Fruit fly (Drosophila melanogaster) whole organism, embryonic: ENCODE measurements around the gene Clk.

Experiments
- Atf-2 ChIP-seq: fragments of 200-800 bp; sonication (Bioruptor generic); optimal IDR thresholded peaks from 2 replicates; lab custom pipeline; 2016; ENCODE audit warnings: missing biosample characterization, missing genetic modification characterization
- B-H2 ChIP-seq: fragments of 200-800 bp; sonication (Bioruptor generic); optimal IDR thresholded peaks from 2 replicates; lab custom pipeline; 2018; ENCODE audit warnings: missing biosample characterization, mild to moderate bottlenecking, missing genetic modification characterization
- BtbVII ChIP-seq: fragments of 200-800 bp; sonication (Bioruptor generic); optimal IDR thresholded peaks from 3 replicates; lab custom pipeline; 2017; ENCODE audit warnings: missing biosample characterization, mild to moderate bottlenecking, missing genetic modification characterization
- CG10959 ChIP-seq: fragments of 200-800 bp; sonication (Bioruptor generic); IDR thresholded peaks from 2 replicates; pipeline ENCODE4 v1.3.6; 2022; ENCODE audit warnings: missing biosample characterization, missing genetic modification characterization
- CG11696 ChIP-seq: fragments of 200-800 bp; sonication (Bioruptor generic); IDR thresholded peaks from 2 replicates; pipeline ENCODE4 v1.3.6; 2022; ENCODE audit warnings: missing biosample characterization, missing genetic modification characterization
- CG12219 ChIP-seq: fragments of 200-800 bp; sonication (Bioruptor generic); optimal IDR thresholded peaks from 3 replicates; lab custom pipeline; 2018; ENCODE audit warnings: missing biosample characterization, mild to moderate bottlenecking, missing genetic modification characterization
- CG12299 ChIP-seq: fragments of 200-800 bp; sonication (Bioruptor generic); optimal IDR thresholded peaks from 2 replicates; lab custom pipeline; 2018; ENCODE audit warnings: missing biosample characterization, mild to moderate bottlenecking, missing genetic modification characterization
- CG12942 ChIP-seq: fragments of 200-800 bp; sonication (Bioruptor generic); optimal IDR thresholded peaks from 3 replicates; lab custom pipeline; 2016; ENCODE audit warnings: missing biosample characterization, missing genetic modification characterization
- CG14050 ChIP-seq: fragments of 200-800 bp; sonication (Bioruptor generic); IDR thresholded peaks from 3 replicates; pipeline ENCODE4 v1.3.6; 2022; ENCODE audit warnings: missing biosample characterization, missing genetic modification characterization
- CG15073 ChIP-seq: fragments of 200-800 bp; sonication (Bioruptor generic); optimal IDR thresholded peaks from 2 replicates; lab custom pipeline; 2016; ENCODE audit warnings: missing biosample characterization, missing genetic modification characterization
- CG18599 ChIP-seq: fragments of 200-800 bp; sonication (Bioruptor generic); optimal IDR thresholded peaks from 3 replicates; lab custom pipeline; 2017; ENCODE audit warnings: missing biosample characterization, missing genetic modification characterization, mild to moderate bottlenecking, moderate library complexity, missing genetic modification reagents
- CG18619 ChIP-seq: fragments of 200-800 bp; sonication (Bioruptor generic); optimal IDR thresholded peaks from 3 replicates; lab custom pipeline; 2017; ENCODE audit warnings: missing biosample characterization, mild to moderate bottlenecking, missing genetic modification characterization
- CG2120 ChIP-seq: fragments of 200-800 bp; sonication (Bioruptor generic); optimal IDR thresholded peaks from 3 replicates; lab custom pipeline; 2016; ENCODE audit warnings: missing biosample characterization, missing genetic modification characterization
- CG31365 ChIP-seq: fragments of 200-800 bp; sonication (Bioruptor generic); optimal IDR thresholded peaks from 2 replicates; lab custom pipeline; 2018; ENCODE audit warnings: missing biosample characterization, mild to moderate bottlenecking, missing genetic modification characterization
- CG32767 ChIP-seq: fragments of 200-800 bp; sonication (Bioruptor generic); IDR thresholded peaks from 2 replicates; pipeline ENCODE4 v1.3.6; 2022; ENCODE audit warnings: missing biosample characterization, missing genetic modification characterization
- CG33557 ChIP-seq: fragments of 200-800 bp; sonication (Bioruptor generic); optimal IDR thresholded peaks from 2 replicates; lab custom pipeline; 2019; ENCODE audit warnings: missing biosample characterization, mild to moderate bottlenecking, missing genetic modification characterization, moderate library complexity
- CG42726 ChIP-seq: fragments of 200-800 bp; sonication (Bioruptor generic); IDR thresholded peaks from 2 replicates; pipeline ENCODE4 v1.3.6; 2022; ENCODE audit warnings: missing biosample characterization, missing genetic modification characterization; ENCODE audit not compliant: partially characterized antibody
- CG4820 ChIP-seq: fragments of 200-800 bp; sonication (Bioruptor generic); optimal IDR thresholded peaks from 3 replicates; lab custom pipeline; 2016; ENCODE audit warnings: missing biosample characterization, missing genetic modification characterization
- CG6689 ChIP-seq: fragments of 200-800 bp; sonication (Bioruptor generic); IDR thresholded peaks from 2 replicates; pipeline ENCODE4 v1.3.6; 2022; ENCODE audit warnings: missing biosample characterization, missing genetic modification characterization
- CG6813 ChIP-seq: fragments of 200-800 bp; sonication (Bioruptor generic); optimal IDR thresholded peaks from 2 replicates; lab custom pipeline; 2017; ENCODE audit warnings: missing biosample characterization, missing genetic modification characterization, mild to moderate bottlenecking, moderate library complexity, missing genetic modification reagents
- CG9876 ChIP-seq: fragments of 200-800 bp; sonication (Bioruptor generic); optimal IDR thresholded peaks from 2 replicates; lab custom pipeline; 2016; ENCODE audit warnings: missing biosample characterization, missing genetic modification characterization
- CkIIα-i1 ChIP-seq: fragments of 200-800 bp; sonication (Bioruptor generic); IDR thresholded peaks from 2 replicates; pipeline ENCODE4 v1.3.6; 2022; ENCODE audit warnings: missing biosample characterization, missing genetic modification characterization
- CoRest ChIP-seq: fragments of 200-800 bp; sonication (Bioruptor generic); optimal IDR thresholded peaks from 3 replicates; lab custom pipeline; 2018; ENCODE audit warnings: missing biosample characterization, mild to moderate bottlenecking, missing genetic modification characterization, moderate library complexity
- Dip3 ChIP-seq: fragments of 200-800 bp; sonication (Bioruptor generic); optimal IDR thresholded peaks from 3 replicates; lab custom pipeline; 2016; ENCODE audit warnings: missing biosample characterization, missing genetic modification characterization
- Drgx ChIP-seq: fragments of 200-800 bp; sonication (Bioruptor generic); IDR thresholded peaks from 2 replicates; pipeline ENCODE4 v1.3.6; 2022; ENCODE audit warnings: missing biosample characterization, missing genetic modification characterization
- E2f1 ChIP-seq: fragments of 200-800 bp; sonication (Bioruptor generic); IDR thresholded peaks from 2 replicates; pipeline ENCODE4 v1.3.6; 2022; ENCODE audit warnings: missing biosample characterization, missing genetic modification characterization
- Eip74EF ChIP-seq, 2 experiments: fragments of 200-800 bp in 1 of 2; fragments of >200 bp in 1 of 2; sonication (Bioruptor generic) in 1 of 2; optimal IDR thresholded peaks; 2 replicates each; lab custom pipeline; 2017 to 2019; ENCODE audit warnings: missing biosample characterization in 2 of 2, missing genetic modification characterization in 2 of 2, mild to moderate bottlenecking in 1 of 2, moderate library complexity in 1 of 2
- Ets65A ChIP-seq: fragments of 200-800 bp; sonication (Bioruptor generic); peaks from one replicate; lab custom pipeline; 2016; ENCODE audit warnings: missing biosample characterization, missing genetic modification characterization
- Ets97D ChIP-seq: fragments of 200-800 bp; sonication (Bioruptor generic); optimal IDR thresholded peaks from 3 replicates; lab custom pipeline; 2016; ENCODE audit warnings: missing biosample characterization, missing genetic modification characterization
- HmgZ ChIP-seq: fragments of 200-800 bp; sonication (Bioruptor generic); optimal IDR thresholded peaks from 2 replicates; lab custom pipeline; 2018; ENCODE audit warnings: missing biosample characterization, mild to moderate bottlenecking, missing genetic modification characterization
- Hmr ChIP-seq: fragments of 200-800 bp; sonication (Bioruptor generic); optimal IDR thresholded peaks from 3 replicates; lab custom pipeline; 2017; ENCODE audit warnings: mild to moderate bottlenecking, missing biosample characterization, missing genetic modification reagents, missing genetic modification characterization
- Lim3 ChIP-seq: fragments of 200-800 bp; sonication (Bioruptor generic); IDR thresholded peaks from 2 replicates; pipeline ENCODE4 v1.3.6; 2022; ENCODE audit warnings: missing biosample characterization, missing genetic modification characterization
- MESR4 ChIP-seq: fragments of 200-800 bp; sonication (Bioruptor generic); optimal IDR thresholded peaks from 2 replicates; lab custom pipeline; 2018; ENCODE audit warnings: missing biosample characterization, mild to moderate bottlenecking, missing genetic modification characterization, moderate library complexity
- Nf-YB ChIP-seq: fragments of 200-800 bp; sonication (Bioruptor generic); optimal IDR thresholded peaks from 3 replicates; lab custom pipeline; 2019; ENCODE audit warnings: missing biosample characterization, mild to moderate bottlenecking, missing genetic modification characterization, moderate library complexity
- Spps ChIP-seq: fragments of 200-800 bp; sonication (Bioruptor generic); optimal IDR thresholded peaks from 2 replicates; lab custom pipeline; 2018; ENCODE audit warnings: missing biosample characterization, mild to moderate bottlenecking, missing genetic modification characterization
- YL-1 ChIP-seq: fragments of 200-800 bp; sonication (Bioruptor generic); optimal IDR thresholded peaks from 3 replicates; lab custom pipeline; 2017; ENCODE audit warnings: missing biosample characterization, mild to moderate bottlenecking, missing genetic modification characterization
- al ChIP-seq: fragments of 200-800 bp; sonication (Bioruptor generic); IDR thresholded peaks from 2 replicates; pipeline ENCODE4 v1.3.6; 2022; ENCODE audit warnings: missing biosample characterization, missing genetic modification characterization
- aop ChIP-seq: fragments of 200-800 bp; sonication (Bioruptor generic); IDR thresholded peaks from 2 replicates; pipeline ENCODE4 v1.3.6; 2022; ENCODE audit warnings: missing biosample characterization, missing genetic modification characterization
- br ChIP-seq: fragments of >200 bp; optimal IDR thresholded peaks from 2 replicates; lab custom pipeline; 2017
- bsh ChIP-seq, 2 experiments: fragments of 200-800 bp; sonication (Bioruptor generic); optimal IDR thresholded peaks; 2 replicates each; lab custom pipeline; 2017 to 2018; ENCODE audit warnings: mild to moderate bottlenecking in 2 of 2, missing biosample characterization in 2 of 2, missing genetic modification characterization in 2 of 2, moderate library complexity in 1 of 2
- chinmo ChIP-seq: fragments of 200-800 bp; sonication (Bioruptor generic); IDR thresholded peaks from 4 replicates; pipeline ENCODE4 v1.3.6; 2022; ENCODE audit warnings: missing biosample characterization, missing genetic modification characterization; ENCODE audit not compliant: partially characterized antibody
- ems ChIP-seq: fragments of 200-800 bp; sonication (Bioruptor generic); optimal IDR thresholded peaks from 3 replicates; lab custom pipeline; 2016; ENCODE audit warnings: missing biosample characterization, missing genetic modification characterization
- klu ChIP-seq: fragments of 200-800 bp; sonication (Bioruptor generic); IDR thresholded peaks from 2 replicates; pipeline ENCODE4 v1.3.6; 2022; ENCODE audit warnings: missing biosample characterization, missing genetic modification characterization
- knrl ChIP-seq: fragments of 200-800 bp; sonication (Bioruptor generic); IDR thresholded peaks from 3 replicates; pipeline ENCODE4 v1.3.6; 2022; ENCODE audit warnings: missing biosample characterization, missing genetic modification characterization; ENCODE audit not compliant: partially characterized antibody
- nau ChIP-seq: fragments of 200-800 bp; sonication (Bioruptor generic); optimal IDR thresholded peaks from 3 replicates; lab custom pipeline; 2017; ENCODE audit warnings: missing biosample characterization, mild to moderate bottlenecking, missing genetic modification characterization, missing genetic modification reagents
- nmo ChIP-seq: fragments of 200-800 bp; sonication (Bioruptor generic); optimal IDR thresholded peaks from 2 replicates; lab custom pipeline; 2018; ENCODE audit warnings: missing biosample characterization, mild to moderate bottlenecking, missing genetic modification characterization, moderate library complexity
- nom ChIP-seq: fragments of 200-800 bp; sonication (Bioruptor generic); optimal IDR thresholded peaks from 2 replicates; lab custom pipeline; 2017; ENCODE audit warnings: missing biosample characterization, missing genetic modification characterization, mild to moderate bottlenecking, moderate library complexity, missing genetic modification reagents
- pfk ChIP-seq: fragments of 200-800 bp; sonication (Bioruptor generic); optimal IDR thresholded peaks from 2 replicates; lab custom pipeline; 2018; ENCODE audit warnings: missing biosample characterization, mild to moderate bottlenecking, missing genetic modification characterization, moderate library complexity
- salm ChIP-seq: fragments of 200-800 bp; sonication (Bioruptor generic); optimal IDR thresholded peaks from 2 replicates; lab custom pipeline; 2018; ENCODE audit warnings: missing biosample characterization, mild to moderate bottlenecking, missing genetic modification characterization
- schlank ChIP-seq: fragments of 200-800 bp; sonication (Bioruptor generic); optimal IDR thresholded peaks from 2 replicates; lab custom pipeline; 2018; ENCODE audit warnings: missing biosample characterization, mild to moderate bottlenecking, missing genetic modification characterization
- wdn ChIP-seq: fragments of 200-800 bp; sonication (Bioruptor generic); IDR thresholded peaks from 2 replicates; pipeline ENCODE4 v1.3.6; 2022; ENCODE audit warnings: missing biosample characterization, missing genetic modification characterization
- wek ChIP-seq: fragments of 200-800 bp; sonication (Bioruptor generic); optimal IDR thresholded peaks from 3 replicates; lab custom pipeline; 2018; ENCODE audit warnings: missing biosample characterization, mild to moderate bottlenecking, missing genetic modification characterization, moderate library complexity

Gene Clk

DNA sequence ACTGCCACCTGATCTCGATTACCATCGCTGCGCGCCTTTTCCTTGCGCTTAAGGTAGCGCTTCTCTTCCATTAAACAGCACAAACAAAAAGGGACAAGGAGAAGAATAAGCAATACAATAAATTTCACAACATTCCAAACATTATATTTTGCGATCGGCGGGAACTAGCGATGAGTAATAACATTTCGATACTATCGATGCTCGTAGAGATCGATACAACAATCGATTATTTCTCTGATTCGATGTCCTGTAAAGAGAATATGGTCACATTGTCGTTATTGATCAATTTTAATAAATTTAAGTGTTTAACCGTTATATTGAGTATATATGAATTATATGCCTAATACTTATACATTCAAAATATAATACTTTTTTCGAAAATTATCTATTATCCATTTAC, 49.1 kb downstream of the Clk start, which contains the start of gene CG7457 (continued):
- TF ChIP-seq CG12299 (tag; lab: Kevin White, UChicago) (no peak), CG18599 (GFP tag; lab: Kevin White, UChicago) (no peak), YL-1 (GFP tag; lab: Kevin White, UChicago) (no peak), pfk (no peak), klu (no peak), wek (no peak), CG18619 (GFP tag; lab: Kevin White, UChicago) (no peak), nom (GFP tag; lab: Kevin White, UChicago) (no peak), bsh (GFP tag; optimal IDR thresholded peaks at IDR 0.05; lab: Kevin White, UChicago) (no peak), Atf-2 (GFP tag; lab: Kevin White, UChicago) (no peak), aop (GFP tag; lab: Robert Waterston, UW) (no peak), CG15073 (no peak), Dip3 (GFP tag; lab: Kevin White, UChicago) (no peak), CG31365 (no peak), CG32767 (GFP tag; lab: Robert Waterston, UW) (no peak), nmo (GFP tag; lab: Kevin White, UChicago) (peak; percentile 32), Spps (tag; lab: Kevin White, UChicago) (no peak), CG6689 (GFP tag; lab: Robert Waterston, UW) (no peak), salm (tag; lab: Kevin White, UChicago) (no peak), wdn (GFP tag; lab: Robert Waterston, UW) (no peak), HmgZ (tag; lab: Kevin White, UChicago) (no peak), CG10959 (GFP tag; lab: Robert Waterston, UW) (no peak), CG6813 (GFP tag; lab: Kevin White, UChicago) (no peak), CG9876 (no peak), E2f1 (GFP tag; lab: Robert Waterston, UW) (no peak), B-H2 (no peak), BtbVII (GFP tag; lab: Kevin White, UChicago) (no peak), CoRest (tag; lab: Kevin White, UChicago) (peak; percentile 51), MESR4 (GFP tag; lab: Kevin White, UChicago) (peak; percentile 44), ems (GFP tag; lab: Kevin White, UChicago) (no peak), CG42726 (GFP tag; lab: Robert Waterston, UW) (peak; percentile 82; the same call in 1 of the 2 replicates), schlank (no peak), Hmr (GFP tag; lab: Kevin White, UChicago) (peak; percentile 5), chinmo (peak; percentile 89), knrl (GFP tag; lab: Robert Waterston, UW) (peak; percentile 94), Ets97D (GFP tag; lab: Kevin White, UChicago) (peak; percentile 47), Drgx (GFP tag; lab: Robert Waterston, UW) (no peak), CG33557 (GFP tag; lab: Kevin White, UChicago) (no peak), Ets65A (GFP tag; lab: Kevin White, UChicago) (no peak), CG11696 (no peak), CG12942 (GFP tag; lab: Kevin White, UChicago) (no peak), nau (no peak), CG14050 (GFP tag; lab: Robert Waterston, UW) (no peak), CkIIα-i1 (GFP tag; lab: Robert Waterston, UW) (no peak), CG12219 (GFP tag; lab: Kevin White, UChicago) (no peak), br (no peak), al (GFP tag; lab: Robert Waterston, UW) (no peak), Lim3 (no peak), CG2120 (GFP tag; lab: Kevin White, UChicago) (no peak), CG4820 (GFP tag; lab: Kevin White, UChicago) (no peak), Eip74EF (GFP tag; optimal IDR thresholded peaks at IDR 0.05; lab: Kevin White, UChicago) (no peak), Nf-YB (no peak)
